Worm (Caenorhabditis elegans): Measurements from ENCODE around the gene F48B9.1.

DNA sequence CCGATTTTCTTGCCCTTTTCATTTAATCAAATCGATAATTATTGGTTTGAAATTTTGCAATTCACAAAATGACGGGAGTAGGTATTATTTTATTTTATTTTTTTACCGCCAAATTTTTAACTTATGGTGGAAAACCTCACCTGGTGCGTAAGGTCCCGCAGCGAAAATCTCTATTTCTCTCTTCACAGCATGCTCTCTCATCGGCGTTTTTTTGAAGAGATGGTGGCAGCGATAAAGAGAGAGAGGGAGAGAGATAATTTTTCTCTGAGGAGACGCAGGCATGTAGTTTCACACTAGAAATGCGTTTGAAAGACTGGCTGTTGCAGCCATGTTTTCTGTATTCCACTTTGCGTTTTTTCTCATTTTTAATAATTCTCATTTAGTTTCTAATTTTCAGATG, 53.2 kb downstream of the F48B9.1 start, which contains the start of gene T14F9.2:
- TF ChIP-seq mab-5 (tag; optimal IDR thresholded peaks at IDR 0.05) (no peak), ztf-4 (tag; optimal IDR thresholded peaks at IDR 0.05) (no peak), ZK546.5 (tag; optimal IDR thresholded peaks at IDR 0.05) (no peak), elt-1 (tag; optimal IDR thresholded peaks at IDR 0.05) (no peak), mdl-1 (tag; optimal IDR thresholded peaks at IDR 0.05) (no peak)
